Fruit fly (Drosophila melanogaster) whole organism, embryonic: ENCODE results near the gene Pgant35A.
A peak's percentile ranks its signal among the peaks of the same experiment; 100 is the strongest.

ENCODE experiments used
- CG10267 ChIP-seq: fragments of 200-800 bp; sonication (Bioruptor generic); optimal IDR thresholded peaks from 2 replicates; lab custom pipeline; 2018; ENCODE audit warnings: missing biosample characterization, mild to moderate bottlenecking, missing genetic modification characterization, moderate library complexity
- CG10431 ChIP-seq: fragments of 200-800 bp; sonication (Bioruptor generic); optimal IDR thresholded peaks from 3 replicates; lab custom pipeline; 2018; ENCODE audit warnings: missing biosample characterization, mild to moderate bottlenecking, missing genetic modification characterization
- CG11504 ChIP-seq: fragments of 200-800 bp; sonication (Bioruptor generic); optimal IDR thresholded peaks from 3 replicates; lab custom pipeline; 2019; ENCODE audit warnings: missing biosample characterization, mild to moderate bottlenecking, missing genetic modification characterization, moderate library complexity
- CG12219 ChIP-seq: fragments of 200-800 bp; sonication (Bioruptor generic); optimal IDR thresholded peaks from 3 replicates; lab custom pipeline; 2018; ENCODE audit warnings: missing biosample characterization, mild to moderate bottlenecking, missing genetic modification characterization
- CG16815 ChIP-seq: fragments of 200-800 bp; sonication (Bioruptor generic); optimal IDR thresholded peaks from 3 replicates; lab custom pipeline; 2017; ENCODE audit warnings: missing biosample characterization, mild to moderate bottlenecking, missing genetic modification characterization
- CG2199 ChIP-seq: fragments of 200-800 bp; sonication (Bioruptor generic); IDR thresholded peaks from 3 replicates; pipeline ENCODE4 v1.3.6; 2022; ENCODE audit warnings: missing biosample characterization, missing genetic modification characterization
- CG3726 ChIP-seq: fragments of 200-800 bp; sonication (Bioruptor generic); IDR thresholded peaks from 3 replicates; pipeline ENCODE4, ENCODE4 v1.3.6; 2022; ENCODE audit warnings: missing biosample characterization, missing genetic modification characterization
- CG4820 ChIP-seq: fragments of 200-800 bp; sonication (Bioruptor generic); optimal IDR thresholded peaks from 3 replicates; lab custom pipeline; 2016; ENCODE audit warnings: missing biosample characterization, missing genetic modification characterization
- H2.0 ChIP-seq: fragments of 200-800 bp; sonication (Bioruptor generic); IDR thresholded peaks from 2 replicates; pipeline ENCODE4 v1.3.6; 2022; ENCODE audit warnings: missing biosample characterization, missing genetic modification characterization
- h ChIP-seq: fragments of >200 bp; optimal IDR thresholded peaks from 2 replicates; lab custom pipeline; 2017
- jigr1 ChIP-seq: fragments of 200-800 bp; sonication (Bioruptor generic); IDR thresholded peaks from 3 replicates; pipeline ENCODE4 v1.3.6; 2022; ENCODE audit warnings: missing biosample characterization, missing genetic modification characterization

- TF ChIP-seq CG12219 (GFP tag; lab: Kevin White, UChicago) (no peak), CG10267 (peak; percentile 51), jigr1 (GFP tag; lab: Robert Waterston, UW) (no peak), CG10431 (GFP tag; lab: Kevin White, UChicago) (no peak), CG2199 (GFP tag; lab: Robert Waterston, UW) (no peak), CG4820 (GFP tag; lab: Kevin White, UChicago) (peak; percentile 5), h (lab: Kevin White, UChicago) (no peak), H2.0 (GFP tag; lab: Robert Waterston, UW) (no peak), CG3726 (GFP tag; lab: Robert Waterston, UW) (no peak), CG11504 (tag; lab: Kevin White, UChicago) (peak; percentile 57), CG16815 (GFP tag; lab: Kevin White, UChicago) (no peak)
Measured at dm6 chr2L:14358780-14359462, at the start of gene Pgant35A.
